Fruit fly (Drosophila melanogaster): Measurements from ENCODE around the gene Hs3st-B.

The Hs3st-B gene

dm6 chrX:19225304-19225640 lies 23.2 kb upstream of the Hs3st-B start (continued):
- TF ChIP-seq eve (GFP tag; optimal IDR thresholded peaks at IDR 0.05) = no peak
- no peak for TF ChIP-seq Lpt (GFP tag; optimal IDR thresholded peaks at IDR 0.05)
- TF ChIP-seq peb (GFP tag; IDR thresholded peaks at IDR 0.05) = no peak
- TF ChIP-seq Blimp-1 (GFP tag; optimal IDR thresholded peaks at IDR 0.05) = peak; percentile 64
- TF ChIP-seq BEAF-32 (GFP tag; optimal IDR thresholded peaks at IDR 0.05) = no peak
- 0 out of 2 replicates have a peak, but pooled peaks have one; percentile 8 for TF ChIP-seq CG9932 (GFP tag; IDR thresholded peaks at IDR 0.05)
- no peak for TF ChIP-seq cas (GFP tag; IDR thresholded peaks at IDR 0.05)
- TF ChIP-seq crol (GFP tag; IDR thresholded peaks at IDR 0.05) = peak; percentile 83
- no peak for TF ChIP-seq al (GFP tag; IDR thresholded peaks at IDR 0.05)
- peak; percentile 3 for TF ChIP-seq Ets65A (GFP tag)
- no peak for TF ChIP-seq pan (optimal IDR thresholded peaks at IDR 0.05)
- TF ChIP-seq pan (GFP tag; optimal IDR thresholded peaks at IDR 0.05 in 1 of 2, IDR thresholded peaks at IDR 0.05 in 1 of 2) = peak in 1 of 2 experiments; percentile 20
- TF ChIP-seq ATbp (GFP tag; optimal IDR thresholded peaks at IDR 0.05) = no peak
- TF ChIP-seq jigr1 (GFP tag; IDR thresholded peaks at IDR 0.05) = no peak
- TF ChIP-seq CG17385 (GFP tag; optimal IDR thresholded peaks at IDR 0.05) = no peak
- TF ChIP-seq Med (GFP tag) = peak; percentile 55
- TF ChIP-seq sr (GFP tag; IDR thresholded peaks at IDR 0.05) = 0 out of 3 replicates have a peak, but pooled peaks have one; percentile 43
- TF ChIP-seq ind (GFP tag; optimal IDR thresholded peaks at IDR 0.05) = no peak
- no peak for TF ChIP-seq ap (GFP tag; IDR thresholded peaks at IDR 0.05)
- TF ChIP-seq chinmo (GFP tag; IDR thresholded peaks at IDR 0.05; ENCODE audit: partially characterized antibody) = 0 out of 4 replicates have a peak, but pooled peaks have one; percentile 17
- TF ChIP-seq CG42726 (GFP tag; IDR thresholded peaks at IDR 0.05; ENCODE audit: partially characterized antibody) = no peak
- TF ChIP-seq fru (optimal IDR thresholded peaks at IDR 0.05) = no peak
- TF ChIP-seq wdn (GFP tag; IDR thresholded peaks at IDR 0.05) = no peak
- TF ChIP-seq CG17361 (GFP tag; IDR thresholded peaks at IDR 0.05) = peak; percentile 26; the same call in 2 of the 3 replicates
- TF ChIP-seq rib (GFP tag; IDR thresholded peaks at IDR 0.05) = peak; percentile 32; the same call in 1 of the 2 replicates
- TF ChIP-seq Gug (GFP tag; IDR thresholded peaks at IDR 0.05) = no peak
- TF ChIP-seq Doc2 (GFP tag; IDR thresholded peaks at IDR 0.05) = no peak
- peak; percentile 55 for TF ChIP-seq CG12769 (tag; optimal IDR thresholded peaks at IDR 0.05)
- TF ChIP-seq z (GFP tag; IDR thresholded peaks at IDR 0.05) = no peak
- TF ChIP-seq Sry-β (GFP tag; optimal IDR thresholded peaks at IDR 0.05) = no peak
- no peak for TF ChIP-seq CG5953 (GFP tag; IDR thresholded peaks at IDR 0.05)
- TF ChIP-seq tna (GFP tag; IDR thresholded peaks at IDR 0.05; ENCODE audit: partially characterized antibody) = no peak
- no peak for TF ChIP-seq CG15479 (GFP tag; optimal IDR thresholded peaks at IDR 0.05)
- TF ChIP-seq ERR (GFP tag; optimal IDR thresholded peaks at IDR 0.05) = no peak

dm6 chrX:19229855-19230433 lies 18.5 kb upstream of the Hs3st-B start:
- TF ChIP-seq vvl (GFP tag; IDR thresholded peaks at IDR 0.05) (no peak), psq (GFP tag; optimal IDR thresholded peaks at IDR 0.05) (no peak), Drgx (GFP tag; IDR thresholded peaks at IDR 0.05) (peak; percentile 40; the same call in 1 of the 2 replicates), Gug (GFP tag; IDR thresholded peaks at IDR 0.05) (no peak), Max (GFP tag; optimal IDR thresholded peaks at IDR 0.05) (no peak), Lhr (GFP tag; optimal IDR thresholded peaks at IDR 0.05) (no peak)

- TF ChIP-seq CG13894 (tag; optimal IDR thresholded peaks at IDR 0.05) (no peak), pb (GFP tag; optimal IDR thresholded peaks at IDR 0.05) (no peak), scrt (GFP tag; optimal IDR thresholded peaks at IDR 0.05) (no peak), dan (GFP tag; IDR thresholded peaks at IDR 0.05) (no peak), CG10565 (GFP tag; optimal IDR thresholded peaks at IDR 0.05) (no peak), emc (GFP tag; optimal IDR thresholded peaks at IDR 0.05) (no peak), CG3281 (GFP tag; optimal IDR thresholded peaks at IDR 0.05) (no peak), CG34376 (GFP tag; optimal IDR thresholded peaks at IDR 0.05) (no peak), Usf (GFP tag; optimal IDR thresholded peaks at IDR 0.05) (no peak)
These were observed 9.8 kb upstream of the Hs3st-B start for dm6 chrX:19238613-19239012.
